Fruit fly (Drosophila melanogaster) whole organism, adult: ENCODE data around the gene CG4594.

Experiments
- CG11617 ChIP-seq: fragments of 200-800 bp; sonication (Bioruptor generic); optimal IDR thresholded peaks from 2 replicates; lab custom pipeline; 2017; ENCODE audit warnings: mild to moderate bottlenecking, missing biosample characterization, missing genetic modification reagents, missing genetic modification characterization
- CG12768 ChIP-seq: fragments of 200-800 bp; sonication (Bioruptor generic); optimal IDR thresholded peaks from 2 replicates; lab custom pipeline; 2017; ENCODE audit warnings: missing biosample characterization, missing genetic modification characterization, mild to moderate bottlenecking, moderate library complexity, missing genetic modification reagents
- CG14711 ChIP-seq: fragments of 200-800 bp; sonication (Bioruptor generic); optimal IDR thresholded peaks from 2 replicates; lab custom pipeline; 2018; ENCODE audit warnings: missing biosample characterization, mild to moderate bottlenecking, missing genetic modification characterization, moderate library complexity
- CG1620 ChIP-seq: fragments of 200-800 bp; sonication (Bioruptor generic); optimal IDR thresholded peaks from 2 replicates; lab custom pipeline; 2016; ENCODE audit warnings: missing biosample characterization, missing genetic modification characterization
- CG33017 ChIP-seq: fragments of 200-800 bp; sonication (Bioruptor generic); optimal IDR thresholded peaks from 2 replicates; lab custom pipeline; 2018; ENCODE audit warnings: missing biosample characterization, mild to moderate bottlenecking, missing genetic modification characterization, moderate library complexity
- CG5204 ChIP-seq: fragments of 200-800 bp; sonication (Bioruptor generic); optimal IDR thresholded peaks from 2 replicates; lab custom pipeline; 2016; ENCODE audit warnings: missing biosample characterization, missing genetic modification characterization
- CG7045 ChIP-seq: fragments of 200-800 bp; sonication (Bioruptor generic); optimal IDR thresholded peaks from 2 replicates; lab custom pipeline; 2017; ENCODE audit warnings: missing biosample characterization, mild to moderate bottlenecking, missing genetic modification characterization
- CG7101 ChIP-seq: fragments of 200-800 bp; sonication (Bioruptor generic); optimal IDR thresholded peaks from 2 replicates; lab custom pipeline; 2018; ENCODE audit warnings: missing biosample characterization, mild to moderate bottlenecking, missing genetic modification characterization, moderate library complexity
- Clk ChIP-seq: fragments of 200-800 bp; sonication (Bioruptor generic); optimal IDR thresholded peaks from 2 replicates; lab custom pipeline; 2017; ENCODE audit warnings: missing biosample characterization, missing genetic modification characterization
- Crg-1 ChIP-seq: fragments of 200-800 bp; sonication (Bioruptor generic); optimal IDR thresholded peaks from 2 replicates; lab custom pipeline; 2016; ENCODE audit warnings: missing biosample characterization, missing genetic modification characterization
- Hr96 ChIP-seq: fragments of 200-800 bp; sonication (Bioruptor generic); optimal IDR thresholded peaks from 2 replicates; lab custom pipeline; 2016; ENCODE audit warnings: missing biosample characterization, missing genetic modification characterization
- Mnt ChIP-seq: fragments of 200-800 bp; sonication (Bioruptor generic); optimal IDR thresholded peaks from 2 replicates; lab custom pipeline; 2016; ENCODE audit warnings: missing biosample characterization, mild to moderate bottlenecking, missing genetic modification characterization
- bab1 ChIP-seq: fragments of 200-800 bp; sonication (Bioruptor generic); optimal IDR thresholded peaks from 3 replicates; lab custom pipeline; 2019; ENCODE audit warnings: missing biosample characterization, mild to moderate bottlenecking, missing genetic modification characterization, moderate library complexity
- cic ChIP-seq: fragments of 200-800 bp; sonication (Bioruptor generic); optimal IDR thresholded peaks from 2 replicates; lab custom pipeline; 2017; ENCODE audit warnings: missing biosample characterization, mild to moderate bottlenecking, missing genetic modification characterization, moderate library complexity
- cnc ChIP-seq, 2 experiments: fragments of >200 bp; optimal IDR thresholded peaks; 2 replicates each; lab custom pipeline; 2017
- kay ChIP-seq: fragments of 200-800 bp; sonication (Bioruptor generic); peaks from one replicate; lab custom pipeline; 2016; ENCODE audit warnings: missing biosample characterization, missing genetic modification characterization, borderline replicate concordance
- ovo ChIP-seq: fragments of 200-800 bp; sonication (Bioruptor generic); optimal IDR thresholded peaks from 2 replicates; lab custom pipeline; 2016; ENCODE audit warnings: missing biosample characterization, missing genetic modification characterization
- pad ChIP-seq: fragments of 200-800 bp; sonication (Bioruptor generic); optimal IDR thresholded peaks from 3 replicates; lab custom pipeline; 2017; ENCODE audit warnings: missing biosample characterization, missing genetic modification characterization, mild to moderate bottlenecking, moderate library complexity, missing genetic modification reagents
- tj ChIP-seq: fragments of 200-800 bp; sonication (Bioruptor generic); optimal IDR thresholded peaks from 3 replicates; lab custom pipeline; 2017; ENCODE audit warnings: missing biosample characterization, mild to moderate bottlenecking, missing genetic modification characterization, moderate library complexity
- toe ChIP-seq: fragments of 200-800 bp; sonication (Bioruptor generic); optimal IDR thresholded peaks from 2 replicates; lab custom pipeline; 2016; ENCODE audit warnings: missing biosample characterization, missing genetic modification characterization

Gene CG4594

dm6 chr2L:9894871-9895364 is 25.0 kb upstream of the CG4594 start, which contains the start of gene Bka:
Gene Bka (plus strand): TSS chr2L:9895287.
- TF ChIP-seq Clk (GFP tag; lab: Kevin White, UChicago) (no peak), CG33017 (tag; lab: Kevin White, UChicago) (peak; percentile 71), CG7045 (GFP tag; lab: Kevin White, UChicago) (peak; percentile 38), Crg-1 (GFP tag; lab: Kevin White, UChicago) (peak; percentile 69), tj (peak; percentile 73), cic (GFP tag; lab: Kevin White, UChicago) (peak; percentile 19), CG11617 (GFP tag; lab: Kevin White, UChicago) (peak; percentile 87), cnc (optimal IDR thresholded peaks at IDR 0.05; lab: Kevin White, UChicago) (no peak), CG5204 (GFP tag; lab: Kevin White, UChicago) (no peak), toe (GFP tag; lab: Kevin White, UChicago) (no peak), Mnt (peak; percentile 100), CG14711 (peak; percentile 71), CG1620 (GFP tag; lab: Kevin White, UChicago) (peak; percentile 33), bab1 (GFP tag; lab: Kevin White, UChicago) (peak; percentile 83), pad (peak; percentile 48), CG12768 (GFP tag; lab: Kevin White, UChicago) (no peak), kay (GFP tag; lab: Kevin White, UChicago) (no peak), Hr96 (GFP tag; lab: Kevin White, UChicago) (peak; percentile 44), ovo (peak; percentile 18), CG7101 (tag; lab: Kevin White, UChicago) (peak; percentile 81)

dm6 chr2L:9897296-9897695 is 22.7 kb upstream of the CG4594 start, which contains the start of gene RpS2:
Gene RpS2 (minus strand): TSS chr2L:9897552.
- peak; percentile 49 for TF ChIP-seq CG1620 (GFP tag; lab: Kevin White, UChicago)
- TF ChIP-seq CG7101 (tag; lab: Kevin White, UChicago) = peak; percentile 74
- TF ChIP-seq Mnt = peak; percentile 97
- no peak for TF ChIP-seq ovo
- peak; percentile 28 for TF ChIP-seq CG12768 (GFP tag; lab: Kevin White, UChicago)
- no peak for TF ChIP-seq CG5204 (GFP tag; lab: Kevin White, UChicago)
- no peak for TF ChIP-seq toe (GFP tag; lab: Kevin White, UChicago)
- no peak for TF ChIP-seq cnc (optimal IDR thresholded peaks at IDR 0.05; lab: Kevin White, UChicago)
- TF ChIP-seq CG11617 (GFP tag; lab: Kevin White, UChicago) = peak; percentile 69
- TF ChIP-seq pad = peak; percentile 35
- TF ChIP-seq Hr96 (GFP tag; lab: Kevin White, UChicago) = peak; percentile 69
- peak; percentile 67 for TF ChIP-seq CG33017 (tag; lab: Kevin White, UChicago)
- TF ChIP-seq Clk (GFP tag; lab: Kevin White, UChicago) = no peak
- TF ChIP-seq Crg-1 (GFP tag; lab: Kevin White, UChicago) = peak; percentile 79
- no peak for TF ChIP-seq kay (GFP tag; lab: Kevin White, UChicago)
- TF ChIP-seq CG7045 (GFP tag; lab: Kevin White, UChicago) = peak; percentile 6
- no peak for TF ChIP-seq cic (GFP tag; lab: Kevin White, UChicago)
- TF ChIP-seq CG14711 = peak; percentile 65
- TF ChIP-seq tj = peak; percentile 32
- TF ChIP-seq bab1 (GFP tag; lab: Kevin White, UChicago) = peak; percentile 68

- TF ChIP-seq toe (GFP tag; lab: Kevin White, UChicago) = no peak
- no peak for TF ChIP-seq CG5204 (GFP tag; lab: Kevin White, UChicago)
- TF ChIP-seq ovo = no peak
- no peak for TF ChIP-seq CG11617 (GFP tag; lab: Kevin White, UChicago)
- TF ChIP-seq CG7045 (GFP tag; lab: Kevin White, UChicago) = no peak
- TF ChIP-seq Mnt = no peak
- TF ChIP-seq CG14711 = no peak
- TF ChIP-seq cic (GFP tag; lab: Kevin White, UChicago) = no peak
- TF ChIP-seq Hr96 (GFP tag; lab: Kevin White, UChicago) = no peak
- TF ChIP-seq Crg-1 (GFP tag; lab: Kevin White, UChicago) = no peak
Measured at dm6 chr2L:9903028-9903427, 16.9 kb upstream of the CG4594 start, which contains the start of gene Muc30E. Gene Muc30E (minus strand): TSS chr2L:9903128.

- TF ChIP-seq ovo (no peak), tj (no peak), Crg-1 (GFP tag; lab: Kevin White, UChicago) (no peak), CG11617 (GFP tag; lab: Kevin White, UChicago) (no peak), kay (GFP tag; lab: Kevin White, UChicago) (peak; percentile 80), CG12768 (GFP tag; lab: Kevin White, UChicago) (no peak)
Measured at dm6 chr2L:9906641-9907040, 13.3 kb upstream of the CG4594 start.

- TF ChIP-seq Clk (GFP tag; lab: Kevin White, UChicago) (no peak), cic (GFP tag; lab: Kevin White, UChicago) (peak; percentile 18), bab1 (GFP tag; lab: Kevin White, UChicago) (no peak), cnc (optimal IDR thresholded peaks at IDR 0.05; lab: Kevin White, UChicago) (no peak), Mnt (peak; percentile 35), CG11617 (GFP tag; lab: Kevin White, UChicago) (peak; percentile 5), pad (no peak), kay (GFP tag; lab: Kevin White, UChicago) (peak; percentile 95), CG5204 (GFP tag; lab: Kevin White, UChicago) (no peak), CG7101 (tag; lab: Kevin White, UChicago) (no peak), CG12768 (GFP tag; lab: Kevin White, UChicago) (no peak)
Measured at dm6 chr2L:9907320-9908256, 12.4 kb upstream of the CG4594 start.
